Worm (Caenorhabditis elegans) whole organism, L1 larva: ENCODE results near the gene srb-3.

Experiments used
- C04F5.9 ChIP-seq: sonication (generic microtip); optimal IDR thresholded peaks from 2 replicates; lab custom pipeline; 2016; ENCODE audit warnings: missing genetic modification characterization, missing compliant biosample characterization
- F16B12.6 ChIP-seq: fragments of 150-350 bp; optimal IDR thresholded peaks from 2 replicates; lab custom pipeline; 2014; ENCODE audit warnings: missing biosample characterization, missing genetic modification characterization
- Y116A8C.19 ChIP-seq: sonication (generic microtip); optimal IDR thresholded peaks from 2 replicates; lab custom pipeline; 2016; ENCODE audit warnings: missing compliant biosample characterization, missing genetic modification characterization, borderline replicate concordance
- aha-1 ChIP-seq: fragments of 150-350 bp; optimal IDR thresholded peaks from 2 replicates; lab custom pipeline; 2014; ENCODE audit warnings: missing biosample characterization, missing genetic modification characterization
- alr-1 ChIP-seq: fragments of 200-800 bp; sonication (Bioruptor generic); optimal IDR thresholded peaks from 2 replicates; lab custom pipeline; 2018; ENCODE audit warnings: borderline replicate concordance, mild to moderate bottlenecking, missing genetic modification characterization, missing compliant biosample characterization
- aly-2 ChIP-seq: fragments of 150-350 bp; optimal IDR thresholded peaks from 2 replicates; lab custom pipeline; 2014; ENCODE audit warnings: missing biosample characterization, missing genetic modification characterization
- blmp-1 ChIP-seq: fragments of 150-350 bp; optimal IDR thresholded peaks from 2 replicates; lab custom pipeline; 2014; ENCODE audit warnings: missing biosample characterization, missing genetic modification characterization
- ces-1 ChIP-seq: fragments of 150-350 bp; optimal IDR thresholded peaks from 2 replicates; lab custom pipeline; 2014; ENCODE audit warnings: missing biosample characterization, missing genetic modification reagents, missing genetic modification characterization
- dsc-1 ChIP-seq: sonication (generic microtip); optimal IDR thresholded peaks from 2 replicates; lab custom pipeline; 2016; ENCODE audit warnings: mild to moderate bottlenecking, missing genetic modification characterization, missing compliant biosample characterization
- elt-2 ChIP-seq: sonication (generic microtip); optimal IDR thresholded peaks from 2 replicates; lab custom pipeline; 2016; ENCODE audit warnings: missing genetic modification characterization, mild to moderate bottlenecking, inconsistent platforms, missing compliant biosample characterization, missing genetic modification reagents
- elt-3 ChIP-seq, 6 experiments: fragments of 150-350 bp in 1 of 6; sonication (generic microtip); optimal IDR thresholded peaks; 2 replicates each; lab custom pipeline; 2017 to 2018; ENCODE audit warnings: missing biosample characterization in 6 of 6, missing genetic modification characterization in 6 of 6, inconsistent platforms in 1 of 6
- fkh-4 ChIP-seq: sonication (generic microtip); optimal IDR thresholded peaks from 2 replicates; lab custom pipeline; 2016; ENCODE audit warnings: missing compliant biosample characterization, missing genetic modification characterization, borderline replicate concordance
- fkh-8 ChIP-seq: sonication (generic microtip); optimal IDR thresholded peaks from 2 replicates; lab custom pipeline; 2016; ENCODE audit warnings: mild to moderate bottlenecking, missing genetic modification characterization, missing compliant biosample characterization
- fos-1 ChIP-seq: fragments of 150-350 bp; optimal IDR thresholded peaks from 2 replicates; lab custom pipeline; 2014; ENCODE audit warnings: missing biosample characterization, missing genetic modification characterization
- hpl-2 ChIP-seq: fragments of 150-350 bp; optimal IDR thresholded peaks from 2 replicates; lab custom pipeline; 2014; ENCODE audit warnings: missing biosample characterization, missing genetic modification reagents, missing genetic modification characterization
- jun-1 ChIP-seq: fragments of 150-350 bp; optimal IDR thresholded peaks from 2 replicates; lab custom pipeline; 2014; ENCODE audit warnings: missing biosample characterization, missing genetic modification reagents, missing genetic modification characterization
- lir-3 ChIP-seq: sonication (generic microtip); optimal IDR thresholded peaks from 2 replicates; lab custom pipeline; 2016; ENCODE audit warnings: mild to moderate bottlenecking, missing genetic modification characterization, moderate library complexity, missing compliant biosample characterization; ENCODE audit not compliant: poor library complexity
- mab-9 ChIP-seq: fragments of 200-800 bp; sonication (Bioruptor generic); IDR thresholded peaks from 2 replicates; pipeline ENCODE4 v1.3.6; 2022; ENCODE audit warnings: missing genetic modification reagents, missing genetic modification characterization, missing compliant biosample characterization
- mef-2 ChIP-seq: fragments of 150-350 bp; optimal IDR thresholded peaks from 2 replicates; lab custom pipeline; 2014; ENCODE audit warnings: missing biosample characterization, missing genetic modification characterization
- nhr-19 ChIP-seq: fragments of 200-800 bp; sonication (Bioruptor generic); conservative IDR thresholded peaks from 2 replicates; pipeline ENCODE4 v1.3.6; 2022; ENCODE audit warnings: missing genetic modification characterization, missing compliant biosample characterization
- nhr-28 ChIP-seq: fragments of 150-350 bp; optimal IDR thresholded peaks from 2 replicates; lab custom pipeline; 2014; ENCODE audit warnings: missing biosample characterization, missing genetic modification characterization
- nhr-47 ChIP-seq: sonication (generic microtip); optimal IDR thresholded peaks from 2 replicates; lab custom pipeline; 2016; ENCODE audit warnings: mild to moderate bottlenecking, missing genetic modification characterization, moderate library complexity, missing compliant biosample characterization
- nhr-77 ChIP-seq: fragments of 150-350 bp; optimal IDR thresholded peaks from 2 replicates; lab custom pipeline; 2014; ENCODE audit warnings: missing biosample characterization, missing genetic modification characterization
- nhr-84 ChIP-seq: sonication (generic microtip); optimal IDR thresholded peaks from 2 replicates; lab custom pipeline; 2017; ENCODE audit warnings: missing biosample characterization, missing genetic modification characterization
- nhr-85 ChIP-seq: sonication (generic microtip); peaks from one replicate; lab custom pipeline; 2016; ENCODE audit warnings: missing genetic modification characterization, inconsistent platforms, missing compliant biosample characterization
- nhr-90 ChIP-seq: sonication (generic microtip); optimal IDR thresholded peaks from 2 replicates; lab custom pipeline; 2016; ENCODE audit warnings: mild to moderate bottlenecking, missing genetic modification characterization, missing compliant biosample characterization; ENCODE audit not compliant: poor library complexity
- pax-3 ChIP-seq: fragments of 200-800 bp; sonication (Bioruptor generic); optimal IDR thresholded peaks from 2 replicates; lab custom pipeline; 2018; ENCODE audit warnings: mild to moderate bottlenecking, missing genetic modification characterization, moderate library complexity, missing compliant biosample characterization
- pqm-1 ChIP-seq: sonication (generic microtip); optimal IDR thresholded peaks from 3 replicates; lab custom pipeline; 2017; ENCODE audit warnings: missing biosample characterization, missing genetic modification characterization
- skn-1 ChIP-seq: fragments of 150-350 bp; optimal IDR thresholded peaks from 2 replicates; lab custom pipeline; 2014; ENCODE audit warnings: missing biosample characterization, missing genetic modification characterization
- sptf-1 ChIP-seq: fragments of 150-350 bp; optimal IDR thresholded peaks from 2 replicates; lab custom pipeline; 2014; ENCODE audit warnings: missing biosample characterization, missing genetic modification characterization
- sup-37 ChIP-seq: fragments of 200-800 bp; sonication (Bioruptor generic); optimal IDR thresholded peaks from 2 replicates; lab custom pipeline; 2018; ENCODE audit warnings: mild to moderate bottlenecking, missing genetic modification characterization, missing compliant biosample characterization
- swsn-7 ChIP-seq: sonication (generic microtip); optimal IDR thresholded peaks from 2 replicates; lab custom pipeline; 2016; ENCODE audit warnings: missing genetic modification characterization, missing compliant biosample characterization
- tlp-1 ChIP-seq: fragments of 150-350 bp; optimal IDR thresholded peaks from 2 replicates; lab custom pipeline; 2014; ENCODE audit warnings: missing biosample characterization, missing genetic modification characterization
- unc-30 ChIP-seq: sonication (generic microtip); optimal IDR thresholded peaks from 2 replicates; lab custom pipeline; 2017; ENCODE audit warnings: missing biosample characterization, missing genetic modification characterization
- unc-62 ChIP-seq: fragments of 150-350 bp; optimal IDR thresholded peaks from 2 replicates; lab custom pipeline; 2014; ENCODE audit warnings: missing biosample characterization, missing genetic modification reagents, missing genetic modification characterization
- unc-86 ChIP-seq: sonication (generic microtip); optimal IDR thresholded peaks from 2 replicates; lab custom pipeline; 2016; ENCODE audit warnings: missing genetic modification characterization, missing compliant biosample characterization
- unc-98 ChIP-seq: fragments of 200-800 bp; sonication (Bioruptor generic); IDR thresholded peaks from 2 replicates; pipeline ENCODE4 v1.3.6; 2022; ENCODE audit warnings: missing genetic modification characterization, missing compliant biosample characterization
- vab-15 ChIP-seq: sonication (generic microtip); optimal IDR thresholded peaks from 2 replicates; lab custom pipeline; 2017; ENCODE audit warnings: missing genotype, mild to moderate bottlenecking, missing genetic modification characterization, missing compliant biosample characterization
- xbp-1 ChIP-seq: sonication (generic microtip); optimal IDR thresholded peaks from 2 replicates; lab custom pipeline; 2016; ENCODE audit warnings: missing genetic modification characterization, missing compliant biosample characterization
- zag-1 ChIP-seq: fragments of 150-350 bp; optimal IDR thresholded peaks from 2 replicates; lab custom pipeline; 2014; ENCODE audit warnings: missing biosample characterization, missing genetic modification characterization

The srb-3 gene

DNA sequence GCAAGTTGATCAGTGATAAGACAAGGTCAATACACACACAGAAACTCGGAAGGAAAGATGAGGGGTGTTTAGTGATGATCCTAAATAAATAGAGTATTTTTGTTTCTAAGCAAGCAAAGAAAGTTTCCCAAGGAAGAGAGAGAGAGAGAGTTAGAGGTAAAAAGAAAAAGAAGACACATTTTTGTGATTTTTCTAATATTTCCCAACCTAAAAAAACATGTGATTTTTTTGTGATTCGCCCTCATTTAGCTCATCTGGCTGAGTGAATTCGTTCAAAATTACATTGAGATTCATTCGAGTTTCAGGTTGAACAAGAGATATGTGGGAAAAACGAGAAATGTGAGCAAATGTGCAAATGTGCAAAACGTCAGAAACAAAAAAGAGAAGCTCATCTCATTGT, 15.8 kb downstream of the srb-3 start, which contains the start of gene srb-16:
Gene srb-16 (minus strand): TSS at position 101 of the 400 bp plus-strand sequence.
- no peak for TF ChIP-seq swsn-7 (tag; lab: Kevin White, UChicago)
- no peak for TF ChIP-seq aha-1 (tag; lab: Kevin White, UChicago)
- no peak for TF ChIP-seq pax-3 (tag; lab: Kevin White, UChicago)
- TF ChIP-seq unc-62 (GFP tag; lab: Kevin White, UChicago), result no peak
- no peak for TF ChIP-seq unc-98 (GFP tag; lab: Robert Waterston, UW)
- TF ChIP-seq tlp-1 (tag; lab: Kevin White, UChicago), result no peak
- TF ChIP-seq C04F5.9 (tag; lab: Kevin White, UChicago), result no peak
- TF ChIP-seq zag-1 (tag; lab: Kevin White, UChicago), result no peak
- no peak for TF ChIP-seq fkh-4
- no peak for TF ChIP-seq nhr-19 (GFP tag; lab: Robert Waterston, UW)

DNA sequence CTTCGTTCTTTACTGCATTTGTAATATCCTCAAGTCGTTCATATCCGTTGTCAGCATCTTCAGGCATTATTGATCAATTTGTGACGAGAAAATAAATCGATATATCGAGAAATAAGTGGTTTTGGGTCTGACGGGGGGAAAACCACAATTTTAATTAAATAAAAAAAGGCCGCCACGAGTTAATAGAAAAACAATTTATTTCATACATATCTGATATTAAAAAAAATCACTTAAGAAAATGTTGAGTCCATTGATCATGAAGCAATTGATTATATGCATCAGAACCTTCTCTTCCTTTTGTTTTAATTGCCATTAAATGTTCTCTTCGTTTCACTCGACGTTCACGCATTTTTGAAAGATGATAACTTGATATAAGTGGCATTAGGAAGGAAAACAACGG, 18.3 kb downstream of the srb-3 start, which contains the start of gene F58A6.5:
Gene F58A6.5 (minus strand): TSS at position 101 of the 400 bp plus-strand sequence.
- TF ChIP-seq nhr-90 (tag; lab: Kevin White, UChicago) (no peak), pax-3 (tag; lab: Kevin White, UChicago) (no peak), hpl-2 (GFP tag; lab: Kevin White, UChicago) (no peak), aha-1 (tag; lab: Kevin White, UChicago) (no peak), alr-1 (no peak), unc-86 (no peak), fkh-8 (tag; lab: Kevin White, UChicago) (no peak), nhr-47 (no peak), nhr-19 (GFP tag; lab: Robert Waterston, UW) (no peak), jun-1 (tag; lab: Kevin White, UChicago) (no peak), dsc-1 (no peak), fos-1 (tag; lab: Kevin White, UChicago) (no peak), vab-15 (tag; lab: Kevin White, UChicago) (no peak), nhr-85 (tag; lab: Kevin White, UChicago) (no peak), pqm-1 (tag; lab: Kevin White, UChicago) (no peak), sptf-1 (tag; lab: Kevin White, UChicago) (no peak), elt-2 (tag; lab: Kevin White, UChicago) (no peak), aly-2 (tag; lab: Kevin White, UChicago) (no peak), mab-9 (GFP tag; lab: Robert Waterston, UW) (no peak), xbp-1 (tag; lab: Kevin White, UChicago) (no peak)

DNA sequence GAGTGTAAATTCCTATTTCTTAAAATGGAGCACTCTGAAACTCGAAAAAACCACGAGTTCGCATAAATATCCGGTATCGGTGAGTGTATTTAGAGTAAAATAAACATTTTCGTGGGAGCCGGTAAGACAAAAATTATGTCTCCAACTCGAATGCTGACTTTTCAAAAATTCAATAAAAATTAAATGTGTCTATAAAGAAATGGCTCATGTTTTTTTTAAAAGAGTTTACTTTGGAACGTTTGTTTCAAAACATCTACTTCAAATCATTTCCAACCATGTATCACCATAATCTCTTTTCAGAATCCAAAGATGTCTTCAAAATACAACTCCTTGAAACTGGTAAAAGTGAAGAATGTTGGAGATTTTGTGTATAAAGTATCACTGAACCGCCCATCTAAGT, 24.0 kb downstream of the srb-3 start, which contains the start of gene F58A6.1:
Gene F58A6.1 (plus strand): TSS at position 301 of the 400 bp plus-strand sequence.
- TF ChIP-seq pax-3 (tag; lab: Kevin White, UChicago) (no peak), lir-3 (no peak), unc-30 (tag; lab: Kevin White, UChicago) (no peak), hpl-2 (GFP tag; lab: Kevin White, UChicago) (no peak), nhr-77 (tag; lab: Kevin White, UChicago) (no peak), ces-1 (GFP tag; lab: Kevin White, UChicago) (no peak), alr-1 (no peak), nhr-28 (tag; lab: Kevin White, UChicago) (no peak), swsn-7 (tag; lab: Kevin White, UChicago) (no peak), blmp-1 (tag; lab: Kevin White, UChicago) (no peak), mef-2 (no peak), sup-37 (no peak), tlp-1 (tag; lab: Kevin White, UChicago) (no peak), elt-2 (tag; lab: Kevin White, UChicago) (no peak), skn-1 (tag; lab: Kevin White, UChicago) (no peak), dsc-1 (no peak), Y116A8C.19 (no peak), elt-3 (tag; optimal IDR thresholded peaks at IDR 0.05; lab: Kevin White, UChicago) (no peak), F16B12.6 (tag; lab: Kevin White, UChicago) (no peak), nhr-84 (tag; lab: Kevin White, UChicago) (no peak)
